Worm (Caenorhabditis elegans): Measurements from ENCODE around the gene smg-4.

Gene smg-4

DNA sequence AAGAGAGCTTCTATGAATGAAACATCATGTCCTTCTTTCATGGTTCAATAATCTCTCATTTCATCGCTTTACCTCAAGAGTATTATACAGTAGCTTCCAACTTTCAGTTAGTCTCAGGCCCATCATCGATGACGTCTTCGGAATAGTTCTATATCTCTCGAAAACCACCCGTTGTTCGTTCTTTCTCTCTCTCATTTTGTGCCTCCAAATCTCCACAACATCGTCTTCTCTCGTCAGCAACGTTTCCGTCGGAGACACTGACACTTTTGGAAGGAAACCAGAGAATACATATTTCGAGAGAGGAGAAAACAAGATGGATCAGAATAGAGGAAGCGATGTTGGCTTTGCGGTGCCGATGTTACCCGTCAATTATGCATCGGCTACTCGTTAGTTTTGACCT is 45.7 kb downstream of the smg-4 start:
- no peak for TF ChIP-seq elt-4 (tag; optimal IDR thresholded peaks at IDR 0.05)
- no peak for TF ChIP-seq ama-1 (optimal IDR thresholded peaks at IDR 0.05)
- no peak for TF ChIP-seq ztf-16 (tag; optimal IDR thresholded peaks at IDR 0.05)
- TF ChIP-seq nhr-11 (tag; optimal IDR thresholded peaks at IDR 0.05): no peak
- TF ChIP-seq ceh-19 (GFP tag; optimal IDR thresholded peaks at IDR 0.05): peak; percentile 27
- TF ChIP-seq ref-2 (tag; optimal IDR thresholded peaks at IDR 0.05): peak; percentile 24
- TF ChIP-seq unc-55 (GFP tag; optimal IDR thresholded peaks at IDR 0.05): peak; percentile 10

DNA sequence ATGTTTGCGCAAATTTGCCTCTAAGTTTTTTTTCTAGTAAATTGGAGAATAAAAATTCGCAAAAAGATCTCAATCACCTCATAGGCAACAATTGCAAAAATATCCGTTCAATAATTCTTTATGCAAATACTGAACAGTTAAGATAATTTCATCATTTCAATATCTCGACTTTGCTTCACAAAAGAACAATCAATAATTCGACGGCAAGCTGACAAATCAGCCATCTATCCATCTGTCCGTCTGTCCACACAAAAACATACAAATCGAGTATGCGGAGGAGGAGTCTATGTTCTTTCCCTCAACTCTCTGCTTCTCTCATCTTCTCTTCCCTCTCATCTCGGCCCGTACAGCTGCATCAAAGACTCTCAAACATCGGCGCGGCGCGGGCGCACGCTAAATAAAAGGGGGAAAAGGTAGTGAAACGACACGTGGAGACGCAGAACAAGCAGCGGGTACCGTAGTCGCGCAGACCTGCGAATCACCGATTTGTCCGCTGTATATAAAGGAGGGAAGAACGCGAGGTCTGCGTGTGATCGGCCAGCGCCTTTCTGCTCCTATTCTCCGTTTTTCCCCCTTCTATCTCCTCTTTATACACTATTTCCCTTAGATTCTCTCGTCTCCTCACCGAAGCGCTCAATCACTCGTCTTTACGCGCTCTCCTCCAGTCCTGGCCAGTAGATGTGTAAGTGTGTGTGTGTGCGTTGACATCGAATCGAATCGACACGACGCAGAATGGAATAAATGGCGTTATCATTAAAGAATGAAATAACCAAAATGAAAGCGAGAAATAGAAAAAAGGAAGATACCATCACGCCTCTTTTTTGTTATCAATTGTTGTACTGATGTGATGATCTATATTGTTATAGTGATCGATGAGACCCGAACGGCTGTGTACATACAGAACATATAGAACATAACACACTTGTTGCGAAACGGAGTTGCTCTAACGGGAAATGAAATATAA is 46.5 kb downstream of the smg-4 start:
- TF ChIP-seq ceh-31 (tag; optimal IDR thresholded peaks at IDR 0.05) (peak; percentile 98), K09A11.1 (tag; optimal IDR thresholded peaks at IDR 0.05; ENCODE audit: insufficient read depth) (peak; percentile 15), elt-2 (tag; optimal IDR thresholded peaks at IDR 0.05) (peak; percentile 82), pros-1 (tag; optimal IDR thresholded peaks at IDR 0.05) (peak; percentile 95), C08G9.2 (tag; optimal IDR thresholded peaks at IDR 0.05) (peak; percentile 74), elt-4 (tag; optimal IDR thresholded peaks at IDR 0.05) (no peak), F13H6.1 (tag; optimal IDR thresholded peaks at IDR 0.05) (peak; percentile 94), pax-1 (tag; optimal IDR thresholded peaks at IDR 0.05) (no peak), sdc-2 (tag; optimal IDR thresholded peaks at IDR 0.05) (peak; percentile 67), ama-1 (optimal IDR thresholded peaks at IDR 0.05) (peak; percentile 91), ceh-2 (tag; optimal IDR thresholded peaks at IDR 0.05) (peak; percentile 81), nhr-11 (tag; optimal IDR thresholded peaks at IDR 0.05) (no peak), Y22D7AL.16 (tag; optimal IDR thresholded peaks at IDR 0.05) (no peak), dmd-4 (tag; optimal IDR thresholded peaks at IDR 0.05; ENCODE audit: borderline replicate concordance) (peak; percentile 72), che-1 (tag; optimal IDR thresholded peaks at IDR 0.05) (peak; percentile 56), hlh-8 (tag; optimal IDR thresholded peaks at IDR 0.05) (peak; percentile 88), madf-2 (tag; optimal IDR thresholded peaks at IDR 0.05) (peak; percentile 73), ceh-48 (tag; optimal IDR thresholded peaks at IDR 0.05) (peak; percentile 12), K02D7.2 (tag; optimal IDR thresholded peaks at IDR 0.05) (no peak), ttx-3 (tag; optimal IDR thresholded peaks at IDR 0.05) (no peak), ceh-14 (tag; optimal IDR thresholded peaks at IDR 0.05) (peak; percentile 59), sox-4 (tag; optimal IDR thresholded peaks at IDR 0.05) (peak; percentile 52), ceh-18 (tag; optimal IDR thresholded peaks at IDR 0.05) (peak; percentile 96), pat-9 (tag; optimal IDR thresholded peaks at IDR 0.05) (peak; percentile 61), nfya-1 (tag; optimal IDR thresholded peaks at IDR 0.05) (peak; percentile 100), hlh-13 (GFP tag; optimal IDR thresholded peaks at IDR 0.05) (no peak), zip-5 (tag; optimal IDR thresholded peaks at IDR 0.05) (no peak), npax-4 (tag; optimal IDR thresholded peaks at IDR 0.05) (peak; percentile 3), hlh-15 (tag; optimal IDR thresholded peaks at IDR 0.05) (no peak), nhr-232 (tag; optimal IDR thresholded peaks at IDR 0.05) (peak; percentile 33), ceh-22 (tag; optimal IDR thresholded peaks at IDR 0.05) (peak; percentile 75), fax-1 (tag; optimal IDR thresholded peaks at IDR 0.05) (peak; percentile 33), ceh-34 (tag; optimal IDR thresholded peaks at IDR 0.05) (peak; percentile 95), pha-2 (tag; optimal IDR thresholded peaks at IDR 0.05) (peak; percentile 73), tbx-7 (tag; optimal IDR thresholded peaks at IDR 0.05) (peak; percentile 38), unc-42 (tag; optimal IDR thresholded peaks at IDR 0.05) (peak; percentile 69), ets-4 (tag; optimal IDR thresholded peaks at IDR 0.05) (peak; percentile 83), gmeb-2 (tag; optimal IDR thresholded peaks at IDR 0.05) (no peak), ref-2 (tag; optimal IDR thresholded peaks at IDR 0.05) (peak; percentile 89), hlh-6 (tag; optimal IDR thresholded peaks at IDR 0.05) (peak; percentile 60), unc-55 (GFP tag; optimal IDR thresholded peaks at IDR 0.05) (peak; percentile 96), fkh-6 (tag; optimal IDR thresholded peaks at IDR 0.05) (no peak), pha-4 (tag; optimal IDR thresholded peaks at IDR 0.05) (no peak), eyg-1 (tag; optimal IDR thresholded peaks at IDR 0.05) (peak; percentile 72), ceh-6 (GFP tag; optimal IDR thresholded peaks at IDR 0.05) (peak; percentile 62), mec-3 (tag; optimal IDR thresholded peaks at IDR 0.05; ENCODE audit: borderline replicate concordance) (peak; percentile 38), ceh-19 (GFP tag; optimal IDR thresholded peaks at IDR 0.05) (peak; percentile 83)
